Fruit fly (Drosophila melanogaster) whole organism: ENCODE results near the gene CG14309.
A peak's percentile ranks its signal among the peaks of the same experiment; 100 is the strongest.

Source experiments
- CG8478 ChIP-seq: fragments of >200 bp; optimal IDR thresholded peaks from 2 replicates; lab custom pipeline; 2018; ENCODE audit warnings: inconsistent platforms
- Dll ChIP-seq: fragments of >200 bp; optimal IDR thresholded peaks from 2 replicates; lab custom pipeline; 2017
- EcR ChIP-seq, 2 experiments: fragments of >200 bp; optimal IDR thresholded peaks; 2 replicates each; lab custom pipeline; 2017; ENCODE audit warnings: missing biosample characterization in 2 of 2, missing genetic modification characterization in 2 of 2, missing genetic modification reagents in 2 of 2
- pan ChIP-seq: fragments of >200 bp; optimal IDR thresholded peaks from 2 replicates; lab custom pipeline; 2017
- psq ChIP-seq: fragments of >200 bp; optimal IDR thresholded peaks from 2 replicates; lab custom pipeline; 2017
- usp ChIP-seq: fragments of >200 bp; optimal IDR thresholded peaks from 2 replicates; lab custom pipeline; 2017; ENCODE audit warnings: missing biosample characterization, missing genetic modification characterization, mixed read lengths

Gene CG14309

DNA sequence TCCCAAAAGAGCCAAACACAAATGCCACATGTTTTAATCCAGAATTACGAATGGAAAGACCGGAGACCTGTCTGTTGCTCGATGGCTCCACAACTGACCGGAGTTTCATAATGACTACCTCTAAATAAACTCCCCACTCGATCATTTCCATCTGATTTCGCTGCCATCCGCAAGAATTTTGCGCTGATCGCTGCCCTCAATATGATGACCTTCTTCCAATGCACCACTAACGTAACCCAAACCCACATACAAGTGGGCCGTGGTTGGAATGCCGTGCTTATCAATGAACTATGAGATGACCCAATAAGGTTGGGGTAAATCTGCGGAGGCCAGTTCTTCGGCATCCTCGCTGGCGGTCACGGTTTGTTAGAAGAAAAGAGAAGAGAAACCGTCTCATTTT lies at the start of gene CG14309:
CG14309 (minus strand) TSS at position 101 of the 400 bp plus-strand sequence.
- TF ChIP-seq pan (lab: Kevin White, UChicago): no peak
- TF ChIP-seq EcR (GFP tag; optimal IDR thresholded peaks at IDR 0.05; lab: Kevin White, UChicago): no peak
- TF ChIP-seq Dll (lab: Kevin White, UChicago): no peak

DNA sequence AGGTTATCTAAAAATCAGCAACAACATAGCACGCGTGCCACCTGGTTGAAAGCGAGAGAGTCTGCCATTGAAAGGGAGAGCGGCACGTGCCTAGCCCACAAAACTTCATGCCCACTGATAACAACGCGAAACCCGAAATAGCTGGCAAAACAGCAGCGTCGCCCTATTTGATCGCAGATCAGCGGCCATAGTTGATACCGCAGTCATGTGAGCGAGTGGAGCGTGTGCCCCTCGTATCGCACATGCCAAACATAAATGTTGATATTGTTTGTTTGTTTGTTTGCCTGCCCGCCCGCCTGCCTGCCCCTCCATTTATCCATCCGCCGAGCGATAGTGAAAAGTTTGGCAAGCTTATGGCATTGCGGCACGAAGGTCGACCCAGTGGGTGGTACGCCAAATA lies 48.0 kb upstream of the CG14309 start:
- TF ChIP-seq usp (GFP tag; lab: Kevin White, UChicago) (no peak), EcR (GFP tag; optimal IDR thresholded peaks at IDR 0.05; lab: Kevin White, UChicago) (no peak), pan (lab: Kevin White, UChicago) (no peak), Dll (lab: Kevin White, UChicago) (no peak), CG8478 (lab: Kevin White, UChicago) (no peak), psq (lab: Kevin White, UChicago) (no peak)

- TF ChIP-seq pan (lab: Kevin White, UChicago): no peak
- TF ChIP-seq Dll (lab: Kevin White, UChicago): no peak
- no peak for TF ChIP-seq EcR (GFP tag; optimal IDR thresholded peaks at IDR 0.05; lab: Kevin White, UChicago)
- no peak for TF ChIP-seq usp (GFP tag; lab: Kevin White, UChicago)
These were observed 38.5 kb upstream of the CG14309 start for dm6 chr3R:18423352-18423751.

DNA sequence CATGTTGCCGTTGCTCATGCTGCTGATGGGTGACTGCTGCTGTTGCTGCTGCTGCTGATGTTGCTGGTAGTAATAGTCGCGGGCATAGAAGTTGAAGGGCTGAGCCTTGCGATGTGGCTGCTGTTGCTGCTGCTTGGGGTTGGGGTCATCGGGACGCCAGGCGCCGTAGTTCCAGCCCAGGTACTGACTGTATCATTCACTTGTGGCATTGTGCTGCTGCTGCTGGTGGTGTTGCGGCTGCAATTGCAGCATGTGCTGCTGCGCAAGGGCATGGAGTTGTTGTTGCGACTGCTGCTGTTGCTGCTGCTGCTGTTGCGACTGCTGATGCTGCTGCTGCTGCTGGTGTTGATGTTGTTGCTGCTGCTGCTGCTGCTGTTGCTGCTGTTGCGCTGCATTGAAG lies 37.6 kb upstream of the CG14309 start:
- TF ChIP-seq Dll (lab: Kevin White, UChicago) (no peak), EcR (GFP tag; optimal IDR thresholded peaks at IDR 0.05; lab: Kevin White, UChicago) (no peak), psq (lab: Kevin White, UChicago) (no peak), pan (lab: Kevin White, UChicago) (no peak), usp (GFP tag; lab: Kevin White, UChicago) (no peak), CG8478 (lab: Kevin White, UChicago) (no peak)

dm6 chr3R:18412279-18413214 lies 27.7 kb upstream of the CG14309 start, which contains the start of gene CG31122:
Gene CG31122, minus strand, starts transcription at chr3R:18412874.
- no peak for TF ChIP-seq usp (GFP tag; lab: Kevin White, UChicago)
- TF ChIP-seq EcR (GFP tag; optimal IDR thresholded peaks at IDR 0.05; lab: Kevin White, UChicago): no peak
- TF ChIP-seq CG8478 (lab: Kevin White, UChicago): peak; percentile 38
- no peak for TF ChIP-seq psq (lab: Kevin White, UChicago)
- no peak for TF ChIP-seq pan (lab: Kevin White, UChicago)
- no peak for TF ChIP-seq Dll (lab: Kevin White, UChicago)

- TF ChIP-seq pan (lab: Kevin White, UChicago): no peak
- TF ChIP-seq CG8478 (lab: Kevin White, UChicago): no peak
- no peak for TF ChIP-seq usp (GFP tag; lab: Kevin White, UChicago)
- no peak for TF ChIP-seq Dll (lab: Kevin White, UChicago)
These were observed 26.4 kb upstream of the CG14309 start, which contains the start of gene CG10864 for dm6 chr3R:18411205-18411749. Gene CG10864, minus strand, starts transcription at chr3R:18411631.

- TF ChIP-seq pan (lab: Kevin White, UChicago) (no peak), usp (GFP tag; lab: Kevin White, UChicago) (no peak)
These were observed 19.8 kb upstream of the CG14309 start, which contains the start of gene CG7685 for dm6 chr3R:18404713-18405112. Gene CG7685, plus strand, starts transcription at chr3R:18404940.

dm6 chr3R:18402549-18403429 lies 17.9 kb upstream of the CG14309 start, which contains the start of the genes Wdr37 and koko:
Gene Wdr37, minus strand, starts transcription at chr3R:18402716.
Gene koko, plus strand, starts transcription at chr3R:18403026.
- TF ChIP-seq usp (GFP tag; lab: Kevin White, UChicago) (no peak), psq (lab: Kevin White, UChicago) (no peak), CG8478 (lab: Kevin White, UChicago) (no peak), pan (lab: Kevin White, UChicago) (no peak), Dll (lab: Kevin White, UChicago) (no peak)

DNA sequence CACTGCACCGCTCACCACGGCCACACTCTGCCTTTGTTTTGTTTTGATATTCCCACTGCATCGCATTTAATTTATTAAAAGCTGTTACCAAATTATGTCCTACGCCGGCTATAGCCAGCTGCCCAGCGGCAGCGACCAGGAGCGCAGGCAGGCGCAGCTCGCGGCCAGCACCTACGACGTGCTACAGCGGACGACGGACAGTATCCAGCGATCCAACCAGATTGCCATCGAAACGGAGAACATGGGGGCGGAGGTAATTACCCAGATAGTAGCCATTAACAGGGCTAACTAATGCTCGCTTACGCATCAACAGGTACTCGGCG lies 14.8 kb upstream of the CG14309 start:
- TF ChIP-seq Dll (lab: Kevin White, UChicago) (no peak), pan (lab: Kevin White, UChicago) (no peak), CG8478 (lab: Kevin White, UChicago) (no peak)

DNA sequence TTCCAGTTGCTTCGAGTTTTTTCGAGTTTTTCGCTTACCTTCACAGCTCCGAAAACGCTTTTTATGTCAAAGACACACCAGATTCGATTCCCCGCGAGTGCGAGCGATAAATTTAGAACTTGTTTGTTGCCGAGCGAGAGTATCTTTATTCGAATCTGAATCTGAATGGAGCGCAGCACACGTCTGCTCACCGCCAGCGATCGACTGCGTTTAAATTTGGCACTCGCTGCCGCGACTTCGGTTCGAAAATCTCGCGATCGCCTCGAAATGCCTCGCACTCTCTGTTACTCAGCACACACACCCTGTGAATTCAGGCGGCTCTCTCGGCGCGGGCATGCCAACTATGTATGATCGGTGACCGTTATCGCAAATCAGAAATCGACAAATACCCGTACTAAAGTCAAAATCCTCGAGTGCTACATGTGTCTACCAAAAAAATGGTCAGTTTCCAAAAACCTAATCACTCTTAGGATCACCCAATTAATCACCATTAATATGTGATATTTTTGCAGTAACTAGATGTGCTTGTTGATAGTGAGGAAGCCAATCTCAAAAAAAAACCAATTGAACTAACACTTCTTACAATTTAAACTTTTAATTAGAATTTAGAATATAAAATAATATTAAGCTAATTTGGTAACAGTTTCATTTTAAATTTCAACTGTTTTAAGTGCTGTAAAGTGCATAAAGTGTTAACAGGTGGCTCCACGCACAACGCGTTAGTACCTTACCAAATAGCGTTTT lies 14.3 kb upstream of the CG14309 start, which contains the start of gene Vha100-2:
Vha100-2 (minus strand) TSS at position 216 of the 744 bp plus-strand sequence.
- peak; percentile 22 for TF ChIP-seq Dll (lab: Kevin White, UChicago)
- TF ChIP-seq usp (GFP tag; lab: Kevin White, UChicago): no peak
- TF ChIP-seq psq (lab: Kevin White, UChicago): no peak
- peak; percentile 63 for TF ChIP-seq pan (lab: Kevin White, UChicago)
